Fruit fly (Drosophila melanogaster): Measurements from ENCODE around the gene CG13689.
A peak's percentile ranks its signal among the peaks of the same experiment; 100 is the strongest.

dm6 chr2L:650864-651263 is 48.3 kb downstream of the CG13689 start:
- no peak for TF ChIP-seq lola (GFP tag; optimal IDR thresholded peaks at IDR 0.05)
- no peak for TF ChIP-seq CG9705 (GFP tag; optimal IDR thresholded peaks at IDR 0.05)
- no peak for TF ChIP-seq GATAd (GFP tag; optimal IDR thresholded peaks at IDR 0.05)
- peak; percentile 82 for TF ChIP-seq fru (GFP tag; optimal IDR thresholded peaks at IDR 0.05)
- no peak for TF ChIP-seq sv (GFP tag; optimal IDR thresholded peaks at IDR 0.05)
- peak; percentile 33 for TF ChIP-seq Jra (GFP tag; optimal IDR thresholded peaks at IDR 0.05)
- no peak for TF ChIP-seq CrebA (GFP tag; optimal IDR thresholded peaks at IDR 0.05; ENCODE audit: borderline replicate concordance)
- TF ChIP-seq Dfd (GFP tag; optimal IDR thresholded peaks at IDR 0.05), result no peak
- no peak for TF ChIP-seq Hr78 (GFP tag; optimal IDR thresholded peaks at IDR 0.05)
- no peak for TF ChIP-seq usp (GFP tag; optimal IDR thresholded peaks at IDR 0.05)
- no peak for TF ChIP-seq pan (optimal IDR thresholded peaks at IDR 0.05)
- TF ChIP-seq Mio (GFP tag; optimal IDR thresholded peaks at IDR 0.05), result no peak
